Worm (Caenorhabditis elegans): Measurements from ENCODE around the gene mrps-18C.

The mrps-18C gene

ce11 chrIII:4924134-4924533, 11.2 kb upstream of the mrps-18C start:
- TF ChIP-seq somi-1 (GFP tag; optimal IDR thresholded peaks at IDR 0.05), result no peak
- no peak for TF ChIP-seq C17E4.6 (GFP tag; IDR thresholded peaks at IDR 0.05)
- no peak for TF ChIP-seq Y53F4B.3 (GFP tag; IDR thresholded peaks at IDR 0.05)
- TF ChIP-seq F33H1.4 (GFP tag; IDR thresholded peaks at IDR 0.05), result no peak
- no peak for TF ChIP-seq D2030.7 (GFP tag; IDR thresholded peaks at IDR 0.05)
- TF ChIP-seq let-607 (tag; optimal IDR thresholded peaks at IDR 0.05), result no peak
- no peak for TF ChIP-seq repo-1 (tag; optimal IDR thresholded peaks at IDR 0.05)
- no peak for TF ChIP-seq cebp-2 (GFP tag; IDR thresholded peaks at IDR 0.05)

- TF ChIP-seq Y53G8AR.9 (GFP tag; conservative IDR thresholded peaks at IDR 0.05) (peak; percentile 51; the same call in 1 of the 2 replicates), ztf-28 (GFP tag; IDR thresholded peaks at IDR 0.05) (peak; percentile 81; the same call in 1 of the 2 replicates), lsl-1 (GFP tag; optimal IDR thresholded peaks at IDR 0.05) (peak; percentile 75), egl-44 (GFP tag; IDR thresholded peaks at IDR 0.05) (peak; percentile 69; the same call in 1 of the 2 replicates), B0019.2 (GFP tag; conservative IDR thresholded peaks at IDR 0.05) (peak; percentile 72), F39B2.1 (GFP tag; IDR thresholded peaks at IDR 0.05) (peak; percentile 81; the same call in 1 of the 2 replicates), attf-6 (GFP tag; IDR thresholded peaks at IDR 0.05) (peak; percentile 29; the same call in 1 of the 2 replicates), ceh-40 (GFP tag; IDR thresholded peaks at IDR 0.05) (peak; percentile 54; the same call in 1 of the 2 replicates), F57A8.1 (GFP tag; optimal IDR thresholded peaks at IDR 0.05) (no peak), T26A5.8 (tag; optimal IDR thresholded peaks at IDR 0.05) (no peak), dpl-1 (GFP tag; optimal IDR thresholded peaks at IDR 0.05) (peak; percentile 92), snpc-1.1 (tag; optimal IDR thresholded peaks at IDR 0.05; ENCODE audit: insufficient read depth) (peak; percentile 40), ceh-100 (GFP tag; IDR thresholded peaks at IDR 0.05) (peak; percentile 50), ama-1 (optimal IDR thresholded peaks at IDR 0.05) (no peak), ama-1 (GFP tag; optimal IDR thresholded peaks at IDR 0.05) (no peak), rcor-1 (GFP tag; IDR thresholded peaks at IDR 0.05) (peak; percentile 81), chd-7 (tag; optimal IDR thresholded peaks at IDR 0.05) (peak; percentile 19), gei-17 (GFP tag; optimal IDR thresholded peaks at IDR 0.05) (no peak), lin-26 (GFP tag; IDR thresholded peaks at IDR 0.05) (0 out of 2 replicates have a peak, but pooled peaks have one; percentile 39), xnd-1 (tag; optimal IDR thresholded peaks at IDR 0.05) (peak; percentile 58), ceh-91 (GFP tag; IDR thresholded peaks at IDR 0.05) (peak; percentile 82), efl-1 (GFP tag; optimal IDR thresholded peaks at IDR 0.05) (peak; percentile 92), hrde-1 (tag; optimal IDR thresholded peaks at IDR 0.05; ENCODE audit: borderline replicate concordance) (peak; percentile 45), madf-8 (GFP tag; conservative IDR thresholded peaks at IDR 0.05) (peak; percentile 77), Y53F4B.3 (GFP tag; IDR thresholded peaks at IDR 0.05) (no peak), ztf-25 (GFP tag; IDR thresholded peaks at IDR 0.05) (peak; percentile 87), madf-6 (GFP tag; IDR thresholded peaks at IDR 0.05) (peak; percentile 88), unc-130 (GFP tag; optimal IDR thresholded peaks at IDR 0.05) (peak; percentile 95), madf-10 (tag; optimal IDR thresholded peaks at IDR 0.05) (peak; percentile 55), him-1 (tag; optimal IDR thresholded peaks at IDR 0.05) (peak; percentile 3), lir-1 (GFP tag; conservative IDR thresholded peaks at IDR 0.05) (peak; percentile 84), Y79H2A.3 (GFP tag; conservative IDR thresholded peaks at IDR 0.05) (no peak), lin-40 (tag; optimal IDR thresholded peaks at IDR 0.05) (peak; percentile 28), Y67H2A.10 (GFP tag; conservative IDR thresholded peaks at IDR 0.05) (peak; percentile 45; the same call in 1 of the 2 replicates), F10E7.11 (tag; optimal IDR thresholded peaks at IDR 0.05) (peak; percentile 38), egl-18 (GFP tag; IDR thresholded peaks at IDR 0.05) (no peak), snpc-3.4 (tag; optimal IDR thresholded peaks at IDR 0.05) (peak; percentile 78), sptf-2 (GFP tag; optimal IDR thresholded peaks at IDR 0.05) (peak; percentile 84), B0261.1 (tag; optimal IDR thresholded peaks at IDR 0.05) (no peak), attf-5 (GFP tag; optimal IDR thresholded peaks at IDR 0.05) (peak; percentile 91)
These were observed 5.2 kb upstream of the mrps-18C start, which contains the start of gene set-2 for ce11 chrIII:4930154-4930679. Gene set-2 (minus strand): TSS chrIII:4930204.

All from whole organism, young adult.